Worm (Caenorhabditis elegans) whole organism, early embryonic: ENCODE measurements around the gene mlt-11.

Source experiments
- B0310.2 ChIP-seq: sonication (generic microtip); optimal IDR thresholded peaks from 2 replicates; lab custom pipeline; 2016; ENCODE audit warnings: mild to moderate bottlenecking, missing genetic modification characterization, missing compliant biosample characterization
- F13C5.2 ChIP-seq: sonication (generic microtip); optimal IDR thresholded peaks from 2 replicates; lab custom pipeline; 2017; ENCODE audit warnings: mild to moderate bottlenecking, missing genetic modification characterization, inconsistent platforms, missing compliant biosample characterization
- aly-1 ChIP-seq: sonication (generic microtip); optimal IDR thresholded peaks from 2 replicates; lab custom pipeline; 2016; ENCODE audit warnings: missing genetic modification characterization, missing compliant biosample characterization
- ama-1 ChIP-seq: fragments of 150-350 bp; optimal IDR thresholded peaks from 2 replicates; lab custom pipeline; 2014
- ets-7 ChIP-seq: sonication (generic microtip); optimal IDR thresholded peaks from 2 replicates; lab custom pipeline; 2016; ENCODE audit warnings: missing genotype, missing genetic modification characterization, missing compliant biosample characterization
- flt-1 ChIP-seq: fragments of 200-800 bp; sonication (Bioruptor generic); IDR thresholded peaks from 2 replicates; pipeline ENCODE4 v1.3.6; 2022; ENCODE audit warnings: missing genetic modification characterization, missing compliant biosample characterization
- hmbx-1 ChIP-seq: sonication (generic microtip); optimal IDR thresholded peaks from 2 replicates; lab custom pipeline; 2016; ENCODE audit warnings: mild to moderate bottlenecking, missing genetic modification characterization, missing compliant biosample characterization
- hmg-4 ChIP-seq: fragments of 200-800 bp; sonication (Bioruptor generic); optimal IDR thresholded peaks from 2 replicates; lab custom pipeline; 2018; ENCODE audit warnings: mild to moderate bottlenecking, missing genetic modification characterization, missing compliant biosample characterization
- hnd-1 ChIP-seq: sonication (generic microtip); optimal IDR thresholded peaks from 2 replicates; lab custom pipeline; 2016; ENCODE audit warnings: missing genetic modification characterization, missing compliant biosample characterization
- pes-1 ChIP-seq: fragments of 200-800 bp; sonication (Bioruptor generic); IDR thresholded peaks from 2 replicates; pipeline ENCODE4 v1.3.6; 2022; ENCODE audit warnings: missing genetic modification reagents, missing genetic modification characterization, missing compliant biosample characterization

ce11 chrV:20660025-20660424 lies 7.0 kb upstream of the mlt-11 start, which contains the start of gene W01F3.2:
- TF ChIP-seq ama-1 (lab: Kevin White, UChicago) (no peak), flt-1 (no peak), F13C5.2 (tag; lab: Kevin White, UChicago) (no peak), hmg-4 (GFP tag; lab: Kevin White, UChicago) (no peak), hmbx-1 (no peak), B0310.2 (no peak), pes-1 (GFP tag; lab: Robert Waterston, UW) (no peak), ets-7 (tag; lab: Kevin White, UChicago) (no peak), hnd-1 (tag; lab: Kevin White, UChicago) (no peak), aly-1 (no peak)
